Worm (Caenorhabditis elegans): Measurements from ENCODE around the gene F56C4.4.
"Not testable (repeated sequence)": the region's sequence is repeated elsewhere in the genome, so short reads cannot be mapped to it uniquely, and the experiment has no call there.

Gene F56C4.4

DNA sequence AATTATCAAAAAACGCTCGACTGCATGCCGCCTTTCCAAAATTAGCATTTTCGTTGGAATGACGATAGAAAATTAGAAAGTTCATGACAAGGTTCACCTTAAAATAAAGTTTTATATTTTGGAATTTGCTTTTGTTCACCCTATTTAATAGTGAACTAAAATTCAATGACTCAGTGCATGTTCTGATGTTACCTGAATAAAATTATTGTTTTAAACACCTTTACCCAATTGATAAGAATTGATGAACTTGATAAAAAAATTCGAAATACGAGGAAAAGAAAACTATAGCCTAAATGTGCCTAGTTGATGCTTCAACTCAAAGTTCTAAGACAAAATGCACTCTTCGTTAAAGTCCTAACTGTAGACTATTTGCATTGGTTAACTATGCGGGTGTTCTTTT is 30.0 kb upstream of the F56C4.4 start:
- TF ChIP-seq unc-62 (GFP tag; optimal IDR thresholded peaks at IDR 0.05): no peak
- no peak for TF ChIP-seq drap-1 (GFP tag; optimal IDR thresholded peaks at IDR 0.05)
- TF ChIP-seq ztf-11 (tag; optimal IDR thresholded peaks at IDR 0.05): no peak
- TF ChIP-seq sptf-1 (tag; optimal IDR thresholded peaks at IDR 0.05): no peak
- no peak for TF ChIP-seq ceh-83 (GFP tag; optimal IDR thresholded peaks at IDR 0.05)
- no peak for TF ChIP-seq mab-5 (tag; optimal IDR thresholded peaks at IDR 0.05)
- TF ChIP-seq lsy-2 (tag; optimal IDR thresholded peaks at IDR 0.05): no peak
- TF ChIP-seq mls-2 (tag; optimal IDR thresholded peaks at IDR 0.05): no peak
- no peak for TF ChIP-seq nhr-76 (tag; optimal IDR thresholded peaks at IDR 0.05)
- TF ChIP-seq nhr-12 (tag; optimal IDR thresholded peaks at IDR 0.05): no peak
- no peak for TF ChIP-seq nhr-28 (tag; optimal IDR thresholded peaks at IDR 0.05)
- no peak for TF ChIP-seq tbx-8 (GFP tag; optimal IDR thresholded peaks at IDR 0.05)
- no peak for TF ChIP-seq nhr-237 (tag; optimal IDR thresholded peaks at IDR 0.05)
- no peak for TF ChIP-seq cnd-1 (tag; optimal IDR thresholded peaks at IDR 0.05)
- TF ChIP-seq elt-1 (tag; optimal IDR thresholded peaks at IDR 0.05; ENCODE audit: borderline replicate concordance, insufficient read depth): no peak
- TF ChIP-seq lin-32 (GFP tag; optimal IDR thresholded peaks at IDR 0.05): no peak
- TF ChIP-seq M03D4.4 (tag; optimal IDR thresholded peaks at IDR 0.05): no peak
- TF ChIP-seq ham-2 (GFP tag; optimal IDR thresholded peaks at IDR 0.05): no peak
- TF ChIP-seq unc-39 (tag; optimal IDR thresholded peaks at IDR 0.05): no peak
- TF ChIP-seq mep-1 (tag; optimal IDR thresholded peaks at IDR 0.05): no peak

DNA sequence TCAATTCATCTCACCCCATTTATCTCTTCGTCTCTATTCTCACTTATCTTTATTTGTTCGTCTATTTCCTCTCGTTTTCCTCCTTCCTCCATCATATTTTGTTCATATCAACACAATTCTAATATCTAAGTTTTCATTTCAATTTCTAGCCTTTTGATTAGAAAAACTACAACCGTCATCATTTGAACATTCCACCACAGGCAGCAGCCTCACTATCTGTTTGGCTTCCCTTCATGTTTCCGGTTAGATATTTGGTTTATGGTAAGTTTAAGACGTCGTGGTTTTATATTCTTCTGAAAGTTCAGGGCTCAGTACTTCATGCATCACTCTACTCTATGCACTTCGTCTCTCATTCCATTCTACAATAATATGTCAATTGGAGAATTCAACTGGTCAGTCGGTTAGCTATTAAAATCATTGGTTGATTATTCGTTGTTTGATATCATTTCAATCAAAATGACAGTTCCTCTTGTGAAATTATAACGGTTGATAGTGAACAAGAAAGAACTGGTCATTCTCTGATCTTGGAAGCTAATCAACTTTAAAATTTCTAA is 25.8 kb upstream of the F56C4.4 start, which contains the start of gene K08C7.1:
K08C7.1 (plus strand) TSS at position 43 of the 554 bp plus-strand sequence.
- TF ChIP-seq mls-2 (tag; optimal IDR thresholded peaks at IDR 0.05) (no peak), drap-1 (GFP tag; optimal IDR thresholded peaks at IDR 0.05) (no peak), unc-62 (GFP tag; optimal IDR thresholded peaks at IDR 0.05) (no peak), M03D4.4 (tag; optimal IDR thresholded peaks at IDR 0.05) (no peak), flh-1 (GFP tag; optimal IDR thresholded peaks at IDR 0.05) (no peak), ceh-43 (GFP tag; optimal IDR thresholded peaks at IDR 0.05) (no peak), zip-8 (tag; optimal IDR thresholded peaks at IDR 0.05) (no peak), ceh-83 (GFP tag; optimal IDR thresholded peaks at IDR 0.05) (no peak), snpc-4 (tag; optimal IDR thresholded peaks at IDR 0.05) (no peak), mab-5 (tag; optimal IDR thresholded peaks at IDR 0.05) (no peak), tbx-8 (GFP tag; optimal IDR thresholded peaks at IDR 0.05) (no peak)

DNA sequence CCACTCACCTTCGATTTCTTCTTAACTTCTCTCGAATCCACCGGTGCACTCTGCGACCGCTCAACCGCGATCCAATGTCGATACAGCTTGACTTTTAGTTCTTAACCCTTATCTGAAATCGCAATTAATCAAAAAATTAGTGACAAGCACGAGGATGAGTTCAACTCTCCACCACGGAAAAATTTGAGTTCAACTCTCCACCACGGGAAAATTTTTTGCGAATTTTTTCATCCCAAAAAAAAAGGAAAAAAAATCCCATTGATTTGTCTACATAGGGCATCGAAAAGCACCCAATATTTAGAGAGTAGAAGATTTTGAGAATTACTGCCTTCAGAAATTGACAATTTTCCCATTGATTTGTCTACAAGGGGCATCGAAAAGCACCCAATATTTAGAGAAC is 23.0 kb upstream of the F56C4.4 start, which contains the start of gene glb-19:
glb-19 (minus strand) TSS at position 101 of the 400 bp plus-strand sequence.
- TF ChIP-seq ceh-43 (GFP tag; optimal IDR thresholded peaks at IDR 0.05); pha-4 (tag; optimal IDR thresholded peaks at IDR 0.05); ces-1 (GFP tag; optimal IDR thresholded peaks at IDR 0.05): not testable (repeated sequence)

DNA sequence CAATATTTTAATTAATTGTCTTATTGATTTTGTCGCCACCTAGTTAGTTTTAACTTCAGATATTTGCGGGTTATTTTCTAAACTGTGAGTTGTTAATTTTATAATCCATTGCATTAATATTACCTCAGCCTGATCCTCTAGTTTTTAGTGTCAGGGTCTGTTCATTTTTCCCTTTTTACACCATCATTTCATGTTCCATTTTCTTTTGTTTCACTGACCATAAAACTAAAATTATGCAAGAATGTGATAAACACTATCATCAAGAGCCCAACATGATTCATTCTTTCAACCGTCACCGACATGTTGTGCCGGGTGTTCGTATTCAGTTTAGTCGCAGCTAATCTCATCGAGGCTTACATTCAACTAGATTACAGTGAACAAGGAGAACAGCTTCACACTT is 7.9 kb upstream of the F56C4.4 start, which contains the start of gene F56C4.2:
F56C4.2 (plus strand) TSS at position 301 of the 400 bp plus-strand sequence.
- TF ChIP-seq ceh-43 (GFP tag; optimal IDR thresholded peaks at IDR 0.05) (no peak), ces-1 (GFP tag; optimal IDR thresholded peaks at IDR 0.05) (no peak), nhr-28 (tag; optimal IDR thresholded peaks at IDR 0.05) (no peak), nhr-76 (tag; optimal IDR thresholded peaks at IDR 0.05) (no peak), elt-1 (tag; optimal IDR thresholded peaks at IDR 0.05; ENCODE audit: borderline replicate concordance, insufficient read depth) (no peak), unc-62 (GFP tag; optimal IDR thresholded peaks at IDR 0.05) (no peak), pha-4 (tag; optimal IDR thresholded peaks at IDR 0.05) (no peak), sptf-1 (tag; optimal IDR thresholded peaks at IDR 0.05) (no peak), zip-8 (tag; optimal IDR thresholded peaks at IDR 0.05) (no peak), bed-3 (GFP tag; optimal IDR thresholded peaks at IDR 0.05) (no peak), unc-39 (tag; optimal IDR thresholded peaks at IDR 0.05) (no peak), ham-2 (GFP tag; optimal IDR thresholded peaks at IDR 0.05) (no peak), hlh-1 (tag; optimal IDR thresholded peaks at IDR 0.05) (no peak), unc-120 (tag; optimal IDR thresholded peaks at IDR 0.05; ENCODE audit: poor library complexity, severe bottlenecking) (no peak), mep-1 (tag; optimal IDR thresholded peaks at IDR 0.05) (no peak)

DNA sequence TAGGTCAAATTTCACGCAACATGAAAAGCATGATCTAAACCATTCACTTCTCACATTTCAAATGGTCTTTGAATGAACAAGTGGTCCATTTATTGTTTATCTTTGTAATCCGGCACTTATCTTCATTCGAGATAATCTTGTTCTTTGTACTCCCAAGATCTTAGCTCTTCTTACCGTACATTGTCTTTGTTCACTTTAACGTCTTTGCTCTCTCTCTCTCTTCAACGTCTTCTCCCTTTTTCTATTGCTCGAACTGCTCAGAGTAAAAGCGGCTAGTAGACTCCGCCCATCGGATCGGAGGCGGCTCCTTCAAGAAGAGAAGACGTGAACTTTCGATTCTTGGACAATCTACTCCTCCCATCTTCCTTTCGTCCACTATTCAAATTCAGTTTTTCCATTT is 5.6 kb upstream of the F56C4.4 start, which contains the start of gene F56C4.1:
F56C4.1 (plus strand) TSS at position 301 of the 400 bp plus-strand sequence.
- no peak for TF ChIP-seq nhr-28 (tag; optimal IDR thresholded peaks at IDR 0.05)
- TF ChIP-seq tbx-8 (GFP tag; optimal IDR thresholded peaks at IDR 0.05): no peak
- no peak for TF ChIP-seq M03D4.4 (tag; optimal IDR thresholded peaks at IDR 0.05)
- no peak for TF ChIP-seq pha-4 (tag; optimal IDR thresholded peaks at IDR 0.05)

All from whole organism, mixed stage, embryonic.